Worm (Caenorhabditis elegans) whole organism, mixed stage, embryonic: ENCODE measurements around the gene stg-1.

Experiments
- M03D4.4 ChIP-seq: sonication (generic microtip); optimal IDR thresholded peaks from 2 replicates; lab custom pipeline; 2017; ENCODE audit warnings: mild to moderate bottlenecking, missing genetic modification characterization, missing compliant biosample characterization
- bed-3 ChIP-seq: fragments of 200-800 bp; sonication (Bioruptor generic); optimal IDR thresholded peaks from 3 replicates; lab custom pipeline; 2018; ENCODE audit warnings: mild to moderate bottlenecking, missing genetic modification characterization, moderate library complexity, missing compliant biosample characterization
- ceh-39 ChIP-seq: fragments of 150-350 bp; optimal IDR thresholded peaks from 2 replicates; lab custom pipeline; 2014; ENCODE audit warnings: missing biosample characterization, missing genetic modification characterization
- ceh-43 ChIP-seq: fragments of 200-800 bp; sonication (Bioruptor generic); optimal IDR thresholded peaks from 2 replicates; lab custom pipeline; 2018; ENCODE audit warnings: mild to moderate bottlenecking, missing genetic modification characterization, moderate library complexity, missing compliant biosample characterization
- ceh-83 ChIP-seq: fragments of 200-800 bp; sonication (Bioruptor generic); optimal IDR thresholded peaks from 2 replicates; lab custom pipeline; 2018; ENCODE audit warnings: mild to moderate bottlenecking, missing genetic modification characterization, missing compliant biosample characterization
- ces-1 ChIP-seq: fragments of 150-350 bp; optimal IDR thresholded peaks from 2 replicates; lab custom pipeline; 2014; ENCODE audit warnings: missing biosample characterization, missing genetic modification reagents, missing genetic modification characterization
- cnd-1 ChIP-seq: fragments of 200-800 bp; sonication (Bioruptor generic); optimal IDR thresholded peaks from 2 replicates; lab custom pipeline; 2018; ENCODE audit warnings: mild to moderate bottlenecking, missing genetic modification characterization, missing compliant biosample characterization
- drap-1 ChIP-seq: fragments of 200-800 bp; sonication (Bioruptor generic); optimal IDR thresholded peaks from 3 replicates; lab custom pipeline; 2018; ENCODE audit warnings: mild to moderate bottlenecking, missing genetic modification characterization, missing compliant biosample characterization
- elt-1 ChIP-seq: sonication (generic microtip); optimal IDR thresholded peaks from 2 replicates; lab custom pipeline; 2017; ENCODE audit warnings: missing genetic modification characterization, mild to moderate bottlenecking, missing compliant biosample characterization, antibody characterized with exemption, moderate library complexity, borderline replicate concordance; ENCODE audit not compliant: insufficient read depth
- elt-3 ChIP-seq: fragments of 150-350 bp; optimal IDR thresholded peaks from 2 replicates; lab custom pipeline; 2014; ENCODE audit warnings: missing biosample characterization, missing genetic modification characterization
- flh-1 ChIP-seq: fragments of 200-800 bp; sonication (Bioruptor generic); optimal IDR thresholded peaks from 2 replicates; lab custom pipeline; 2018; ENCODE audit warnings: mild to moderate bottlenecking, missing genetic modification characterization, moderate library complexity, missing compliant biosample characterization
- ham-2 ChIP-seq: fragments of 200-800 bp; sonication (Bioruptor generic); optimal IDR thresholded peaks from 2 replicates; lab custom pipeline; 2018; ENCODE audit warnings: mild to moderate bottlenecking, missing genetic modification characterization, missing compliant biosample characterization
- hlh-1 ChIP-seq: fragments of 150-350 bp; optimal IDR thresholded peaks from 2 replicates; lab custom pipeline; 2014; ENCODE audit warnings: missing biosample characterization, missing genetic modification reagents, missing genetic modification characterization
- lin-13 ChIP-seq: fragments of 150-350 bp; optimal IDR thresholded peaks from 2 replicates; lab custom pipeline; 2014; ENCODE audit warnings: missing biosample characterization, missing genetic modification characterization
- lin-32 ChIP-seq: fragments of 200-800 bp; sonication (Bioruptor generic); optimal IDR thresholded peaks from 2 replicates; lab custom pipeline; 2018; ENCODE audit warnings: mild to moderate bottlenecking, missing genetic modification characterization, missing compliant biosample characterization
- lsy-2 ChIP-seq: fragments of 150-350 bp; optimal IDR thresholded peaks from 2 replicates; lab custom pipeline; 2014; ENCODE audit warnings: missing biosample characterization, missing genetic modification characterization
- mab-5 ChIP-seq: fragments of 150-350 bp; optimal IDR thresholded peaks from 2 replicates; lab custom pipeline; 2014; ENCODE audit warnings: missing biosample characterization, missing genetic modification characterization
- mep-1 ChIP-seq: fragments of 150-350 bp; optimal IDR thresholded peaks from 2 replicates; lab custom pipeline; 2017; ENCODE audit warnings: missing biosample characterization, missing genetic modification reagents, missing genetic modification characterization, inconsistent platforms
- nhr-12 ChIP-seq: fragments of 150-350 bp; optimal IDR thresholded peaks from 2 replicates; lab custom pipeline; 2014; ENCODE audit warnings: missing biosample characterization, missing genetic modification characterization
- nhr-237 ChIP-seq: fragments of 150-350 bp; optimal IDR thresholded peaks from 2 replicates; lab custom pipeline; 2014; ENCODE audit warnings: missing biosample characterization, missing genetic modification characterization
- nhr-28 ChIP-seq: fragments of 150-350 bp; optimal IDR thresholded peaks from 2 replicates; lab custom pipeline; 2014; ENCODE audit warnings: missing biosample characterization, missing genetic modification characterization
- nhr-76 ChIP-seq: sonication (generic microtip); optimal IDR thresholded peaks from 2 replicates; lab custom pipeline; 2017; ENCODE audit warnings: missing biosample characterization, missing genetic modification characterization
- pha-4 ChIP-seq: fragments of 150-350 bp; optimal IDR thresholded peaks from 2 replicates; lab custom pipeline; 2018; ENCODE audit warnings: missing biosample characterization, missing genetic modification reagents, missing genetic modification characterization
- snpc-4 ChIP-seq: fragments of 150-350 bp; optimal IDR thresholded peaks from 2 replicates; lab custom pipeline; 2014; ENCODE audit warnings: missing biosample characterization, missing genetic modification characterization
- sptf-1 ChIP-seq: sonication (generic microtip); optimal IDR thresholded peaks from 2 replicates; lab custom pipeline; 2017; ENCODE audit warnings: mild to moderate bottlenecking, missing genetic modification characterization, moderate library complexity, missing compliant biosample characterization
- unc-120 ChIP-seq: sonication (generic microtip); optimal IDR thresholded peaks from 2 replicates; lab custom pipeline; 2017; ENCODE audit warnings: missing genetic modification characterization, missing compliant biosample characterization; ENCODE audit not compliant: poor library complexity, severe bottlenecking
- unc-39 ChIP-seq: fragments of 150-350 bp; optimal IDR thresholded peaks from 2 replicates; lab custom pipeline; 2014; ENCODE audit warnings: missing biosample characterization, missing genetic modification characterization
- unc-62 ChIP-seq: fragments of 150-350 bp; optimal IDR thresholded peaks from 2 replicates; lab custom pipeline; 2014; ENCODE audit warnings: missing biosample characterization, missing genetic modification reagents, missing genetic modification characterization
- zip-8 ChIP-seq: fragments of 150-350 bp; optimal IDR thresholded peaks from 2 replicates; lab custom pipeline; 2014; ENCODE audit warnings: missing biosample characterization, missing genetic modification characterization

stg-1 gene

ce11 chrII:10040834-10041233 is 19.6 kb downstream of the stg-1 start, which contains the start of gene ogr-2:
Gene ogr-2, plus strand, starts transcription at chrII:10041134.
- no peak for TF ChIP-seq unc-120 (tag; lab: Kevin White, UChicago)
- TF ChIP-seq nhr-76 (tag; lab: Kevin White, UChicago) = no peak
- no peak for TF ChIP-seq ces-1 (GFP tag; lab: Kevin White, UChicago)
- no peak for TF ChIP-seq cnd-1 (tag; lab: Kevin White, UChicago)
- TF ChIP-seq nhr-12 = no peak
- no peak for TF ChIP-seq lin-32 (GFP tag; lab: Kevin White, UChicago)

- TF ChIP-seq lsy-2 (tag; lab: Kevin White, UChicago) (no peak), hlh-1 (tag; lab: Kevin White, UChicago) (peak; percentile 99), mab-5 (tag; lab: Kevin White, UChicago) (no peak), flh-1 (GFP tag; lab: Kevin White, UChicago) (no peak), lin-13 (tag; lab: Kevin White, UChicago) (no peak)
Measured at ce11 chrII:10039799-10040198, 20.7 kb downstream of the stg-1 start, which contains the start of gene let-268. Gene let-268, minus strand, starts transcription at chrII:10039980.

ce11 chrII:10035425-10035824 is 25.0 kb downstream of the stg-1 start:
- TF ChIP-seq bed-3 = no peak

ce11 chrII:10033163-10033871 is 27.1 kb downstream of the stg-1 start, which contains the start of gene mtcu-2:
Gene mtcu-2, minus strand, starts transcription at chrII:10033213.
- TF ChIP-seq ceh-83 (peak; percentile 48), ces-1 (GFP tag; lab: Kevin White, UChicago) (peak; percentile 59), mep-1 (tag; lab: Kevin White, UChicago) (peak; percentile 59), drap-1 (GFP tag; lab: Kevin White, UChicago) (peak; percentile 46), cnd-1 (tag; lab: Kevin White, UChicago) (peak; percentile 23), lin-13 (tag; lab: Kevin White, UChicago) (peak; percentile 40), lsy-2 (tag; lab: Kevin White, UChicago) (peak; percentile 60), pha-4 (tag; lab: Kevin White, UChicago) (peak; percentile 63), sptf-1 (peak; percentile 71), nhr-237 (tag; lab: Kevin White, UChicago) (peak; percentile 35)
- TF ChIP-seq, all 35 proteins: peak for 10; not testable (repeated sequence) for 25

- no peak for TF ChIP-seq snpc-4 (tag; lab: Kevin White, UChicago)
- TF ChIP-seq unc-39 (tag; lab: Kevin White, UChicago) = no peak
- TF ChIP-seq unc-62 = no peak
- no peak for TF ChIP-seq flh-1 (GFP tag; lab: Kevin White, UChicago)
- no peak for TF ChIP-seq zip-8 (tag; lab: Kevin White, UChicago)
Measured at ce11 chrII:10029890-10030289, 30.6 kb downstream of the stg-1 start, which contains the start of gene ttc-36. Gene ttc-36, plus strand, starts transcription at chrII:10030190.

- TF ChIP-seq ceh-43 (GFP tag; lab: Kevin White, UChicago) (no peak), unc-62 (no peak), sptf-1 (no peak), ham-2 (GFP tag; lab: Kevin White, UChicago) (no peak), nhr-12 (no peak), elt-3 (tag; lab: Kevin White, UChicago) (no peak), unc-39 (tag; lab: Kevin White, UChicago) (no peak), nhr-76 (tag; lab: Kevin White, UChicago) (no peak), nhr-28 (no peak), ceh-39 (tag; lab: Kevin White, UChicago) (no peak), lin-13 (tag; lab: Kevin White, UChicago) (no peak), mep-1 (tag; lab: Kevin White, UChicago) (no peak), unc-120 (tag; lab: Kevin White, UChicago) (no peak), M03D4.4 (tag; lab: Kevin White, UChicago) (no peak), pha-4 (tag; lab: Kevin White, UChicago) (no peak), elt-1 (no peak)
Measured at ce11 chrII:10029044-10029443, 31.4 kb downstream of the stg-1 start.
